Worm (Caenorhabditis elegans): Measurements from ENCODE around the gene EGAP1.1.

DNA sequence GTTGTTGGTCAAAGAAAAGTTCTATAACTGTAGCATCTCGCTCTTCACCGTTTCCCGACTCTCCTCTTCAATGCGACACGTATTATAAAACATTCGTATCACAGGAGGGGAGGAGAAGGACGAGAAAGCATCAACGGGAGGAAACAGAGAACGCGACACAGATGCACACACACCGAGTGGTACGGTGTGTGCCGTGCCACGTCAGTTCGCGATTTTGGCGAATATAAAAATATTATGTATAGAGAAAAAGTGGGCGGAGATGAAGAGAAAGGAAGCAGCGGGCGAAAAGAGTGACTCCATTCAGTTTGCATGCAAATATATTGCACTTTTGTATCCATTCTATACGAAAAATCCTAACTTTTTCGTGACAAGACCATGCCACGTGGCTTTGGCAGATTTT is 22.3 kb downstream of the EGAP1.1 start:
- no peak for TF ChIP-seq ces-1 (GFP tag; optimal IDR thresholded peaks at IDR 0.05)
- TF ChIP-seq pha-4 (tag; optimal IDR thresholded peaks at IDR 0.05): no peak
- no peak for TF ChIP-seq nhr-237 (tag; optimal IDR thresholded peaks at IDR 0.05)
- TF ChIP-seq unc-62 (GFP tag; optimal IDR thresholded peaks at IDR 0.05): no peak
- TF ChIP-seq flh-1 (GFP tag; optimal IDR thresholded peaks at IDR 0.05): no peak
- no peak for TF ChIP-seq ztf-11 (tag; optimal IDR thresholded peaks at IDR 0.05)
- TF ChIP-seq snpc-4 (tag; optimal IDR thresholded peaks at IDR 0.05): no peak
- no peak for TF ChIP-seq lin-13 (tag; optimal IDR thresholded peaks at IDR 0.05)
- no peak for TF ChIP-seq hlh-1 (tag; optimal IDR thresholded peaks at IDR 0.05)
- no peak for TF ChIP-seq mab-5 (tag; optimal IDR thresholded peaks at IDR 0.05)
- no peak for TF ChIP-seq tbx-8 (GFP tag; optimal IDR thresholded peaks at IDR 0.05)
- no peak for TF ChIP-seq nhr-12 (tag; optimal IDR thresholded peaks at IDR 0.05)
